Fruit fly (Drosophila melanogaster): Measurements from ENCODE around the gene Tango2.

The Tango2 gene

dm6 chrX:13634254-13634999 lies 17.6 kb downstream of the Tango2 start:
- TF ChIP-seq insv (optimal IDR thresholded peaks at IDR 0.05), result no peak
- TF ChIP-seq psq (optimal IDR thresholded peaks at IDR 0.05), result no peak
- TF ChIP-seq Myc (optimal IDR thresholded peaks at IDR 0.05), result no peak
- no peak for TF ChIP-seq ttk (optimal IDR thresholded peaks at IDR 0.05)
- no peak for TF ChIP-seq Sin3A (optimal IDR thresholded peaks at IDR 0.05)
- TF ChIP-seq h (optimal IDR thresholded peaks at IDR 0.05), result no peak

dm6 chrX:13635000-13635368 lies 18.2 kb downstream of the Tango2 start:
- TF ChIP-seq insv (optimal IDR thresholded peaks at IDR 0.05), result no peak
- TF ChIP-seq Sin3A (optimal IDR thresholded peaks at IDR 0.05), result no peak
- no peak for TF ChIP-seq psq (optimal IDR thresholded peaks at IDR 0.05)
- no peak for TF ChIP-seq h (optimal IDR thresholded peaks at IDR 0.05)

dm6 chrX:13636810-13637209 lies 20.0 kb downstream of the Tango2 start:
- TF ChIP-seq Myc (optimal IDR thresholded peaks at IDR 0.05), result no peak
- no peak for TF ChIP-seq insv (optimal IDR thresholded peaks at IDR 0.05)
- no peak for TF ChIP-seq ttk (optimal IDR thresholded peaks at IDR 0.05)
- TF ChIP-seq psq (optimal IDR thresholded peaks at IDR 0.05), result no peak
- TF ChIP-seq Sin3A (optimal IDR thresholded peaks at IDR 0.05), result no peak
- TF ChIP-seq h (optimal IDR thresholded peaks at IDR 0.05), result no peak

dm6 chrX:13637588-13637987 lies 20.8 kb downstream of the Tango2 start:
- TF ChIP-seq insv (optimal IDR thresholded peaks at IDR 0.05), result no peak

- TF ChIP-seq insv (optimal IDR thresholded peaks at IDR 0.05) (no peak), ttk (optimal IDR thresholded peaks at IDR 0.05) (no peak), psq (optimal IDR thresholded peaks at IDR 0.05) (no peak), Myc (optimal IDR thresholded peaks at IDR 0.05) (no peak), h (optimal IDR thresholded peaks at IDR 0.05) (no peak)
Measured at dm6 chrX:13639998-13640691, 23.4 kb downstream of the Tango2 start.

dm6 chrX:13640692-13641011 lies 23.9 kb downstream of the Tango2 start:
- TF ChIP-seq Myc (optimal IDR thresholded peaks at IDR 0.05) (no peak), ttk (optimal IDR thresholded peaks at IDR 0.05) (no peak), insv (optimal IDR thresholded peaks at IDR 0.05) (no peak), Sin3A (optimal IDR thresholded peaks at IDR 0.05) (no peak), psq (optimal IDR thresholded peaks at IDR 0.05) (no peak), h (optimal IDR thresholded peaks at IDR 0.05) (no peak)

dm6 chrX:13641115-13641890 lies 24.5 kb downstream of the Tango2 start:
- no peak for TF ChIP-seq psq (optimal IDR thresholded peaks at IDR 0.05)

dm6 chrX:13641891-13642617 lies 25.3 kb downstream of the Tango2 start:
- TF ChIP-seq insv (optimal IDR thresholded peaks at IDR 0.05) (no peak), ttk (optimal IDR thresholded peaks at IDR 0.05) (no peak), Myc (optimal IDR thresholded peaks at IDR 0.05) (no peak)

dm6 chrX:13643961-13644360 lies 27.2 kb downstream of the Tango2 start:
- TF ChIP-seq Sin3A (optimal IDR thresholded peaks at IDR 0.05) (no peak), ttk (optimal IDR thresholded peaks at IDR 0.05) (no peak), psq (optimal IDR thresholded peaks at IDR 0.05) (no peak), h (optimal IDR thresholded peaks at IDR 0.05) (no peak), Myc (optimal IDR thresholded peaks at IDR 0.05) (no peak), insv (optimal IDR thresholded peaks at IDR 0.05) (no peak)

dm6 chrX:13644696-13645393 lies 28.1 kb downstream of the Tango2 start:
- TF ChIP-seq Myc (optimal IDR thresholded peaks at IDR 0.05) (no peak), psq (optimal IDR thresholded peaks at IDR 0.05) (no peak)

dm6 chrX:13646175-13646574 lies 29.4 kb downstream of the Tango2 start:
- TF ChIP-seq psq (optimal IDR thresholded peaks at IDR 0.05), result no peak
- no peak for TF ChIP-seq Myc (optimal IDR thresholded peaks at IDR 0.05)
- no peak for TF ChIP-seq Sin3A (optimal IDR thresholded peaks at IDR 0.05)
- no peak for TF ChIP-seq h (optimal IDR thresholded peaks at IDR 0.05)
- no peak for TF ChIP-seq insv (optimal IDR thresholded peaks at IDR 0.05)
- no peak for TF ChIP-seq ttk (optimal IDR thresholded peaks at IDR 0.05)

- TF ChIP-seq h (optimal IDR thresholded peaks at IDR 0.05), result no peak
- no peak for TF ChIP-seq psq (optimal IDR thresholded peaks at IDR 0.05)
- TF ChIP-seq Sin3A (optimal IDR thresholded peaks at IDR 0.05), result no peak
- no peak for TF ChIP-seq Myc (optimal IDR thresholded peaks at IDR 0.05)
- TF ChIP-seq insv (optimal IDR thresholded peaks at IDR 0.05), result no peak
Measured at dm6 chrX:13648819-13649218, 32.0 kb downstream of the Tango2 start.

All from Kc167 (cell line).